Worm (Caenorhabditis elegans): ENCODE data around the gene trpp-3.

trpp-3 gene

DNA sequence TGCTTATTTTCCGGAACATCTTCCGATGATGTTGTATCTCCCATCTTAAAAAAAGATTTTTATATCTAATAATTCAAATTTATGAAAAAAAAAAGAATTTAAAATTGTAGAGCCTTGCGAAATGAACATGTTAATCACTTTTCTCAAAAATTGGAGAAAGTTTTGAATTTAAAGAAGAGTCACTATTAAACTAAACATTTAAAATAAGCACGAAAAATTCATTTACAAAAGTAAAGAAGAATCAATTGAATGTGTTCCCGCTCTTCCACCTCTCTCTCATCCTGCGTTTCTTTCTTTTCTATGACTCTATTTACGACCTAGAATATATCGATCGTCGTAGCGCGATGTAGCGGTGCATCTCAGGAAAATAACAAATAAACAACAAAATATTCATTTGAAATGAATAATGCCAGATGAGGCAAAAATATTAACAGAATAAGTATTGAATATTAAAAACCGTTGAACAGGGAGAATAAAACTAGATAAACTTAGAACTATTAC lies 13.4 kb downstream of the trpp-3 start, which contains the start of gene ZK1098.3:
Gene ZK1098.3 (minus strand): TSS at position 51 of the 501 bp plus-strand sequence.
- no peak for TF ChIP-seq him-1 (tag; optimal IDR thresholded peaks at IDR 0.05)

DNA sequence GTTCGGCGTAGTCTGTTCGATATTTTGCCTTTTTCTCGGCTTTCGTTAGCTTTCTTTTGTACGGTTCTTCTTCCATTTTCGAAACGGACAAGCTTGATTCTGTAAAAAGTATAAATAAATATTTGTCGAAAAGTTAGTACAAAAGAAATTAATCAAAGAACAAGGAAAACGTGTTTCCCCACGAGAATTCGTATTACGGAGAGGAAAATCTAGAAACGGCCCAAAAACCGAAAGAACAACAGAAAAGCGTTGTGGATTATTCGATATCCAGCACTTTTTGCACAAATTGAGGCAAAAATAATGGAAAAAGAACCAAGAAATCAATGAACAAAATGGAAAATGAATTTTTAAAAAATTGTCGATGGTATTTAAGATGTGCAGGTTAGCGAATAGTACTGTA lies 16.9 kb downstream of the trpp-3 start, which contains the start of gene mut-7:
Gene mut-7 (minus strand): TSS at position 101 of the 400 bp plus-strand sequence.
- TF ChIP-seq W03F9.2 (tag; optimal IDR thresholded peaks at IDR 0.05) (no peak), dao-5 (tag; optimal IDR thresholded peaks at IDR 0.05) (no peak), him-1 (tag; optimal IDR thresholded peaks at IDR 0.05) (no peak)

- no peak for TF ChIP-seq him-1 (tag; optimal IDR thresholded peaks at IDR 0.05)
- no peak for TF ChIP-seq dao-5 (tag; optimal IDR thresholded peaks at IDR 0.05)
- TF ChIP-seq W03F9.2 (tag; optimal IDR thresholded peaks at IDR 0.05) = peak; percentile 56
Measured at ce11 chrIII:9542816-9543215, 17.5 kb downstream of the trpp-3 start, which contains the start of gene eif-2Balpha. TSS of gene eif-2Balpha (plus strand) at chrIII:9543119.

DNA sequence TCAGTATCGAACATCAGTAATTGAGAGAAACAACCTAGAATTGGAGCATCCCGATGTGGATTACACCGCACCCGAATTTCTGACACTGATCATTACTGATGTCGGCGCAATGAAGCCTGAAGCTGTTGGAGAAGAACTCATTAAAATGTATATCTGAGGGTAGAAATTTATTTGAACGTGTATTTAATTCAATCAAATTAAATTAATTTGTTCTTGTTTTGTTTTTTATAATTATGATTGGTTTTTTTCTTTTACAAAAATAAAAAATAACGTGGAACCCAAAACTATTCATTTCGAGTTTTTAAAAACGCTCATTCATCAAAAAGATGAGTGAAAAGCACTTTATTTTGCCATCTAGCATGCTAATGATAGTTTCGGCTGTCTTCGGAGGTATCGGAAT lies 18.8 kb downstream of the trpp-3 start, which contains the start of gene ZK1098.9:
Gene ZK1098.9 (plus strand): TSS at position 301 of the 400 bp plus-strand sequence.
- no peak for TF ChIP-seq W03F9.2 (tag; optimal IDR thresholded peaks at IDR 0.05)
- TF ChIP-seq him-1 (tag; optimal IDR thresholded peaks at IDR 0.05) = no peak
- TF ChIP-seq dao-5 (tag; optimal IDR thresholded peaks at IDR 0.05) = no peak

DNA sequence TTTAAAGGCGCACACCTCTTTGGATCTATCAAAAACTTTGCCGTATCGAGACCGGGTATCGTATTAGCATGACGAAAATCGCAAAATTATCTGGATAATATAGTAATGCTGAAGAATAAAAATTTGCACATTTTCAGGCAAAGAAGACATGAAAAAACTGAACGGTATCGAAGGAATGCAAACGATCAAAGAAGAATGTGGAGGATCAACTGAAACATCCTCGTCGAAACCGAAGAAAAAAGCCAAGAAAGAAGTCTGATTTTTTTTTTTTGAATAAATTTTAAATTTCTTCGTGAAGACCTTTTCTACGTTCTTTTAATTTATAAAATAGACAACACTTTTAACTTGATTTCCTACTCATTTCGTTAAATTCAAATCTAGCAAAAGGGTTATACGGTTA lies 19.5 kb downstream of the trpp-3 start, which contains the start of gene ZK1098.12:
Gene ZK1098.12 (plus strand): TSS at position 301 of the 400 bp plus-strand sequence.
- TF ChIP-seq W03F9.2 (tag; optimal IDR thresholded peaks at IDR 0.05) (no peak), dao-5 (tag; optimal IDR thresholded peaks at IDR 0.05) (no peak), him-1 (tag; optimal IDR thresholded peaks at IDR 0.05) (no peak)

ce11 chrIII:9546016-9546659 lies 20.8 kb downstream of the trpp-3 start, which contains the start of gene unc-16:
TSS of gene unc-16 (plus strand) at chrIII:9546258.
- TF ChIP-seq W03F9.2 (tag; optimal IDR thresholded peaks at IDR 0.05) (peak; percentile 84), him-1 (tag; optimal IDR thresholded peaks at IDR 0.05) (peak; percentile 55), dao-5 (tag; optimal IDR thresholded peaks at IDR 0.05) (no peak)

DNA sequence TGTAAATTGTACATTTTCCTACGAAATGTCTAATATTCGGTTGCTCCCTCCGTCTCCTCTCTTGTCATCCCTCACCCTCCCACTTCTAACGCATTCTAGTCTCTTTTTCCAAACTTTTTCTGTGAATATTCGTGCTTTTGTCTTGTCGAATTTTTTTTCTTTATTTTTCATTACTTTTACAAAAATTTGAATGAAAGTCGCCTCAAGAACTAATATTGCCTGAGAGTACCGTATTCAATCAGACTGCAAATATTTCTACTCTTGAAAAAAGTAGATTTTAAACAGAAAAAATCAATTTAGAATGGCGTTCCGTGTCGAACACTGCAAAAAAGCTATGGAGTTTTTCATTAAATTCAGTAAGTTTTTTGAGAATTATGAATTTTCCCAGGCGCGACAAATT lies 30.9 kb downstream of the trpp-3 start, which contains the start of gene ZK1098.11:
Gene ZK1098.11 (plus strand): TSS at position 301 of the 400 bp plus-strand sequence.
- TF ChIP-seq W03F9.2 (tag; optimal IDR thresholded peaks at IDR 0.05) (no peak), dao-5 (tag; optimal IDR thresholded peaks at IDR 0.05) (no peak)

DNA sequence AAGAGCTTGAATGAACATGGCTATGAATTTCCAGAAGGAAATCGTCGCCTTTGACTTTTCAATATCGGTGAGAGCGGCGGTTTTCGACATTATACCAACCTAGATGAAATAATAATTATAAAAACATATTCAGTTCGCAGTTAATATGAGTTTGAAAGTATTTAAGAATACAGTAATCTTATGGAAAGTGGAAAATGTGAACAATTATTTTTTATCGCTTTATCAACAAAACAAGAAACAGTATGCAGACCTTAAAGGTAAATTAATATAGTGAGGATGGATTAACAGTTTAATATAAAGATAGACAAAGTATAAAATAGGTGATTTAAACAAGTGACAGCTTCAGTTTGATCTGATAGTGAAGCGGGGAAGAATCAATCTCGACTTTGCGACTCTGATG lies 33.1 kb downstream of the trpp-3 start, which contains the start of gene C48B4.6:
Gene C48B4.6 (minus strand): TSS at position 101 of the 400 bp plus-strand sequence.
- TF ChIP-seq dao-5 (tag; optimal IDR thresholded peaks at IDR 0.05) = no peak
- TF ChIP-seq him-1 (tag; optimal IDR thresholded peaks at IDR 0.05) = no peak
- no peak for TF ChIP-seq W03F9.2 (tag; optimal IDR thresholded peaks at IDR 0.05)

ce11 chrIII:9559381-9559881 lies 34.1 kb downstream of the trpp-3 start, which contains the start of gene C48B4.7:
TSS of gene C48B4.7 (minus strand) at chrIII:9559431.
- TF ChIP-seq him-1 (tag; optimal IDR thresholded peaks at IDR 0.05) (no peak), W03F9.2 (tag; optimal IDR thresholded peaks at IDR 0.05) (peak; percentile 15)

- no peak for TF ChIP-seq W03F9.2 (tag; optimal IDR thresholded peaks at IDR 0.05)
- TF ChIP-seq dao-5 (tag; optimal IDR thresholded peaks at IDR 0.05) = no peak
Measured at ce11 chrIII:9561158-9561557, 35.8 kb downstream of the trpp-3 start, which contains the start of gene C48B4.8. TSS of gene C48B4.8 (minus strand) at chrIII:9561258.

DNA sequence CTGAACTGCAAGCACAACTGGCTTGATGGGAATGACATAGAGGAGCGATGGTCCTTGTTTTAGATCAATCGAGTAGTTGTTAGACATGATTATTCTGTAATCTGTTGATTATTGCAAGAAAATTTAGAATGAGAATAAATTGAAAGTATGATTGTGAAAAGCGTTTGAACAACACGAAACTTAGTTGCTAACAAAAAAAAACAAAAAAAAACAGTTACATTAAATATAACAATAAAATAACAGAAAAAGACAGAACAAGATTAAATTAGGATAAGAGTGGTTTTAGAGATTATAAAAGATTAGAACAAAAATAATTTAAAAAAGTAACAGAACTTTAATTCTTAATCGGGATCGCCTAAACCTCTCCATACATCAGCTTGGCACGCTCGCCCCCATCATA lies 37.9 kb downstream of the trpp-3 start, which contains the start of gene C48B4.9:
Gene C48B4.9 (minus strand): TSS at position 101 of the 400 bp plus-strand sequence.
- TF ChIP-seq him-1 (tag; optimal IDR thresholded peaks at IDR 0.05) (no peak), W03F9.2 (tag; optimal IDR thresholded peaks at IDR 0.05) (no peak), dao-5 (tag; optimal IDR thresholded peaks at IDR 0.05) (no peak)

DNA sequence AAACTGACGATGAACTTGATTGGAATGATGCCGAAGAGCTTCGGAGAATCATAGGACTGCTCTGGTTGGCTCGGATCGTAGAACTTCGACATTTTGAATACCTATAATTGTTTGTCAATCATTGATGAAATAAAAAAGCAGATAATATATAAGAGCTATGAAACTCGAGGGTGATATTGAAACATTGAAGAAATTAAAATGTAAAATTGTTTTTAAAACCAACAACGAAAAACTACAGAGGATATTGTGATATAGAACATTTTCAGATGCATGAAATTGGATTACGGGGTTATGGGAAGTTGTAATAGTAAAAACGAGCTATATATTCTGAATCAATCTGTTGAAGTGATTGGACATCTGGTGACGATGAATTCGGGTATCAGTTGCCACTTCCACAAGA lies 39.1 kb downstream of the trpp-3 start, which contains the start of gene C48B4.10:
Gene C48B4.10 (minus strand): TSS at position 101 of the 400 bp plus-strand sequence.
- TF ChIP-seq him-1 (tag; optimal IDR thresholded peaks at IDR 0.05) (no peak), W03F9.2 (tag; optimal IDR thresholded peaks at IDR 0.05) (no peak), dao-5 (tag; optimal IDR thresholded peaks at IDR 0.05) (no peak)

DNA sequence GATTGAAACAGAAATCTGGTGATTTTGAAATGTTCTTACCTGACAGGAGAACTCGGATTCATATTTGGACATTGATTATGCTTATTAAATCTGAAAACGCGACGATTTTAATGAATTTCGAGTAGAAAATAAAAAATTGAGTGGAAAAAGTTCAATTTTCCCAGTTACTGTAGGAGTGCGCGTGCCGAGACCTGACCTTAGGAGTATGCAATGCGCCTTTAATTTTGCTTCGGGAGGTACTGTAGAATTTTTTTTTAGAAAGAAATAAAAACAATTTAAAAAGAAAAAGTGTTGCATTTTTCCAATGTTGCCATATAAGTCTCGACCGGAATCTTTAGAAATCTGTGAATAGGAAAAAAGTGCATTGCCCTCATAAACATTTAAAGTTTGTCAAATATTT lies 40.6 kb downstream of the trpp-3 start, which contains the start of gene C48B4.11:
Gene C48B4.11 (minus strand): TSS at position 143 of the 400 bp plus-strand sequence.
- TF ChIP-seq him-1 (tag; optimal IDR thresholded peaks at IDR 0.05) (no peak), dao-5 (tag; optimal IDR thresholded peaks at IDR 0.05) (no peak), W03F9.2 (tag; optimal IDR thresholded peaks at IDR 0.05) (no peak)

DNA sequence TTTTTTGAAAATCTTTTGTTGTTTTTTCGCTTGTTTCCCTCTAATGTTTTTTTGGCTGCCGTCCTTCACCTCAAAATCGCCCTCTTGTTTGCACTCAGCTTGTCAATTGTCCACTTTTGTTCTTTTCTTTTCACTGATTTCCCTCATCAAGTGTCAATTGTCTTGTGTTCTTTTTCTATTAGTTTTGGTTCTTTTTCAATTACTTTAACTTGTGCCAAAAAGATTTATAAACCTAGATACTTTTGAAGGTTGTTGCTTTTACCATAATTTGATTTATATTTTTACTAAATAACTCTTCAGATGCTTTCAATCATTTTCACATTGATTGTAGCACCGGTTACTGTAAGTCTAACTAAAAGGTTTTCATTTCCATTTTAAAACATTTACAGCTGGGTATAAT lies 43.1 kb downstream of the trpp-3 start, which contains the start of gene C48B4.13:
Gene C48B4.13 (plus strand): TSS at position 301 of the 400 bp plus-strand sequence.
- TF ChIP-seq W03F9.2 (tag; optimal IDR thresholded peaks at IDR 0.05) = no peak
- TF ChIP-seq him-1 (tag; optimal IDR thresholded peaks at IDR 0.05) = no peak
- TF ChIP-seq dao-5 (tag; optimal IDR thresholded peaks at IDR 0.05) = no peak

Data from whole organism, L4/young adult.